Fruit fly (Drosophila melanogaster): ENCODE results near the gene ATPsyngamma.
A peak's percentile ranks its signal among the peaks of the same experiment; 100 is the strongest.

The ATPsyngamma gene

dm6 chr3R:29777213-29777612 lies 28.2 kb upstream of the ATPsyngamma start:
- TF ChIP-seq CG8478 (optimal IDR thresholded peaks at IDR 0.05) = peak; percentile 64
- TF ChIP-seq CTCF (optimal IDR thresholded peaks at IDR 0.05) = no peak

- no peak for TF ChIP-seq CTCF (optimal IDR thresholded peaks at IDR 0.05)
- peak; percentile 35 for TF ChIP-seq CG8478 (optimal IDR thresholded peaks at IDR 0.05)
Measured at dm6 chr3R:29775755-29776686, 27.1 kb upstream of the ATPsyngamma start.

dm6 chr3R:29774360-29775193 lies 25.6 kb upstream of the ATPsyngamma start:
- TF ChIP-seq CG8478 (optimal IDR thresholded peaks at IDR 0.05) (peak; percentile 8), CTCF (optimal IDR thresholded peaks at IDR 0.05) (peak in 1 of 2 experiments; percentile 8)

- TF ChIP-seq CG8478 (optimal IDR thresholded peaks at IDR 0.05) (no peak), CTCF (optimal IDR thresholded peaks at IDR 0.05) (no peak)
Measured at dm6 chr3R:29773833-29774324, 24.9 kb upstream of the ATPsyngamma start.

dm6 chr3R:29772795-29773331 lies 23.9 kb upstream of the ATPsyngamma start:
- TF ChIP-seq CTCF (optimal IDR thresholded peaks at IDR 0.05) (peak in 1 of 2 experiments; percentile 2), CG8478 (optimal IDR thresholded peaks at IDR 0.05) (peak; percentile 88)

- TF ChIP-seq CTCF (optimal IDR thresholded peaks at IDR 0.05) = no peak
- no peak for TF ChIP-seq CG8478 (optimal IDR thresholded peaks at IDR 0.05)
Measured at dm6 chr3R:29772090-29772794, 23.3 kb upstream of the ATPsyngamma start.

dm6 chr3R:29771645-29772089 lies 22.7 kb upstream of the ATPsyngamma start:
- TF ChIP-seq CTCF (optimal IDR thresholded peaks at IDR 0.05) (no peak), CG8478 (optimal IDR thresholded peaks at IDR 0.05) (peak; percentile 22)

- no peak for TF ChIP-seq CG8478 (optimal IDR thresholded peaks at IDR 0.05)
- TF ChIP-seq CTCF (optimal IDR thresholded peaks at IDR 0.05) = no peak
Measured at dm6 chr3R:29770930-29771329, 22.0 kb upstream of the ATPsyngamma start.

dm6 chr3R:29767236-29767635 lies 18.3 kb upstream of the ATPsyngamma start:
- no peak for TF ChIP-seq CG8478 (optimal IDR thresholded peaks at IDR 0.05)
- TF ChIP-seq CTCF (optimal IDR thresholded peaks at IDR 0.05) = no peak

- TF ChIP-seq CG8478 (optimal IDR thresholded peaks at IDR 0.05) = no peak
Measured at dm6 chr3R:29765267-29766095, 16.5 kb upstream of the ATPsyngamma start, which contains the start of gene kay. kay (plus strand) TSS chr3R:29765995.

dm6 chr3R:29764249-29765042 lies 15.5 kb upstream of the ATPsyngamma start:
- no peak for TF ChIP-seq CTCF (optimal IDR thresholded peaks at IDR 0.05)
- no peak for TF ChIP-seq CG8478 (optimal IDR thresholded peaks at IDR 0.05)

- no peak for TF ChIP-seq CTCF (optimal IDR thresholded peaks at IDR 0.05)
- TF ChIP-seq CG8478 (optimal IDR thresholded peaks at IDR 0.05) = no peak
Measured at dm6 chr3R:29763804-29764203, 14.8 kb upstream of the ATPsyngamma start.

- TF ChIP-seq CTCF (optimal IDR thresholded peaks at IDR 0.05) (no peak), CG8478 (optimal IDR thresholded peaks at IDR 0.05) (no peak)
Measured at dm6 chr3R:29763154-29763553, 14.2 kb upstream of the ATPsyngamma start.

Data from S2 (cell line).